Worm (Caenorhabditis elegans) whole organism, late embryonic: Measurements from ENCODE around the gene msp-57.

ENCODE experiments used
- C38D4.7 ChIP-seq: fragments of 200-800 bp; sonication (Bioruptor generic); optimal IDR thresholded peaks from 2 replicates; lab custom pipeline; 2018; ENCODE audit warnings: mild to moderate bottlenecking, missing genetic modification characterization, moderate library complexity, missing compliant biosample characterization
- F13H6.1 ChIP-seq: sonication (generic microtip); optimal IDR thresholded peaks from 2 replicates; lab custom pipeline; 2016; ENCODE audit warnings: missing genetic modification characterization, missing compliant biosample characterization
- K09A11.1 ChIP-seq: sonication (generic microtip); optimal IDR thresholded peaks from 2 replicates; lab custom pipeline; 2017; ENCODE audit warnings: antibody characterized with exemption, mild to moderate bottlenecking, missing genetic modification characterization, missing compliant biosample characterization; ENCODE audit not compliant: insufficient read depth
- T23F11.4 ChIP-seq: fragments of 200-800 bp; sonication (Bioruptor generic); optimal IDR thresholded peaks from 2 replicates; lab custom pipeline; 2018; ENCODE audit warnings: mild to moderate bottlenecking, missing genetic modification characterization, missing compliant biosample characterization
- Y22D7AL.16 ChIP-seq: sonication (generic microtip); optimal IDR thresholded peaks from 2 replicates; lab custom pipeline; 2016; ENCODE audit warnings: missing genetic modification characterization, missing compliant biosample characterization
- ceh-18 ChIP-seq: sonication (generic microtip); optimal IDR thresholded peaks from 2 replicates; lab custom pipeline; 2016; ENCODE audit warnings: missing genetic modification characterization, missing compliant biosample characterization
- ceh-2 ChIP-seq: sonication (generic microtip); optimal IDR thresholded peaks from 2 replicates; lab custom pipeline; 2016; ENCODE audit warnings: missing genotype, missing genetic modification characterization, missing compliant biosample characterization
- ceh-24 ChIP-seq: sonication (generic microtip); optimal IDR thresholded peaks from 2 replicates; lab custom pipeline; 2016; ENCODE audit warnings: mild to moderate bottlenecking, missing genetic modification characterization, missing compliant biosample characterization
- ceh-34 ChIP-seq: sonication (generic microtip); optimal IDR thresholded peaks from 2 replicates; lab custom pipeline; 2016; ENCODE audit warnings: mild to moderate bottlenecking, missing genetic modification characterization, missing compliant biosample characterization
- ceh-6 ChIP-seq: fragments of 200-800 bp; sonication (Bioruptor generic); optimal IDR thresholded peaks from 2 replicates; lab custom pipeline; 2018; ENCODE audit warnings: mild to moderate bottlenecking, missing genetic modification characterization, missing compliant biosample characterization
- dmd-4 ChIP-seq: sonication (generic microtip); optimal IDR thresholded peaks from 2 replicates; lab custom pipeline; 2016; ENCODE audit warnings: borderline replicate concordance, missing genetic modification characterization, missing compliant biosample characterization
- dve-1 ChIP-seq: sonication (generic microtip); optimal IDR thresholded peaks from 2 replicates; lab custom pipeline; 2017; ENCODE audit warnings: antibody characterized with exemption, mild to moderate bottlenecking, missing genetic modification characterization, missing compliant biosample characterization
- elt-2 ChIP-seq: sonication (generic microtip); optimal IDR thresholded peaks from 2 replicates; lab custom pipeline; 2016; ENCODE audit warnings: missing genetic modification reagents, missing genetic modification characterization, missing compliant biosample characterization
- eyg-1 ChIP-seq: sonication (generic microtip); optimal IDR thresholded peaks from 2 replicates; lab custom pipeline; 2016; ENCODE audit warnings: missing genotype, missing genetic modification characterization, missing compliant biosample characterization
- gmeb-2 ChIP-seq: sonication (generic microtip); optimal IDR thresholded peaks from 2 replicates; lab custom pipeline; 2016; ENCODE audit warnings: missing genetic modification characterization, inconsistent platforms, missing compliant biosample characterization
- hlh-13 ChIP-seq: fragments of 200-800 bp; sonication (Bioruptor generic); optimal IDR thresholded peaks from 2 replicates; lab custom pipeline; 2018; ENCODE audit warnings: mild to moderate bottlenecking, missing genetic modification characterization, missing compliant biosample characterization
- hlh-30 ChIP-seq: sonication (generic microtip); optimal IDR thresholded peaks from 2 replicates; lab custom pipeline; 2017; ENCODE audit warnings: antibody characterized with exemption, missing genetic modification characterization, missing compliant biosample characterization; ENCODE audit not compliant: insufficient read depth
- hlh-6 ChIP-seq: sonication (generic microtip); optimal IDR thresholded peaks from 2 replicates; lab custom pipeline; 2016; ENCODE audit warnings: missing genotype, missing genetic modification characterization, missing compliant biosample characterization
- hlh-8 ChIP-seq: sonication (generic microtip); optimal IDR thresholded peaks from 2 replicates; lab custom pipeline; 2016; ENCODE audit warnings: missing genotype, missing genetic modification characterization, missing compliant biosample characterization
- lim-6 ChIP-seq: sonication (generic microtip); optimal IDR thresholded peaks from 2 replicates; lab custom pipeline; 2016; ENCODE audit warnings: missing genetic modification characterization, missing compliant biosample characterization
- madf-2 ChIP-seq: sonication (generic microtip); optimal IDR thresholded peaks from 2 replicates; lab custom pipeline; 2017; ENCODE audit warnings: missing genetic modification characterization, missing compliant biosample characterization
- mec-3 ChIP-seq: sonication (generic microtip); optimal IDR thresholded peaks from 2 replicates; lab custom pipeline; 2016; ENCODE audit warnings: borderline replicate concordance, missing genetic modification characterization, missing compliant biosample characterization
- nhr-11 ChIP-seq: fragments of 150-350 bp; optimal IDR thresholded peaks from 2 replicates; lab custom pipeline; 2014; ENCODE audit warnings: missing biosample characterization, missing genetic modification characterization
- nhr-232 ChIP-seq: sonication (generic microtip); optimal IDR thresholded peaks from 2 replicates; lab custom pipeline; 2016; ENCODE audit warnings: missing genetic modification characterization, missing compliant biosample characterization
- npax-4 ChIP-seq: sonication (generic microtip); optimal IDR thresholded peaks from 2 replicates; lab custom pipeline; 2016; ENCODE audit warnings: missing genetic modification characterization, missing compliant biosample characterization
- pat-9 ChIP-seq: fragments of 200-800 bp; sonication (Bioruptor generic); optimal IDR thresholded peaks from 2 replicates; lab custom pipeline; 2018; ENCODE audit warnings: mild to moderate bottlenecking, missing genetic modification characterization, moderate library complexity, missing compliant biosample characterization
- pha-2 ChIP-seq: sonication (generic microtip); optimal IDR thresholded peaks from 2 replicates; lab custom pipeline; 2017; ENCODE audit warnings: mild to moderate bottlenecking, missing genetic modification characterization, missing compliant biosample characterization
- pha-4 ChIP-seq: fragments of 150-350 bp; optimal IDR thresholded peaks from 2 replicates; lab custom pipeline; 2018; ENCODE audit warnings: missing biosample characterization, missing genetic modification reagents, missing genetic modification characterization
- pros-1 ChIP-seq: fragments of 150-350 bp; optimal IDR thresholded peaks from 2 replicates; lab custom pipeline; 2014; ENCODE audit warnings: missing biosample characterization, missing genetic modification reagents, missing genetic modification characterization
- ref-2 ChIP-seq: sonication (generic microtip); optimal IDR thresholded peaks from 2 replicates; lab custom pipeline; 2016; ENCODE audit warnings: missing genetic modification characterization, missing compliant biosample characterization
- sdc-2 ChIP-seq: sonication (generic microtip); optimal IDR thresholded peaks from 2 replicates; lab custom pipeline; 2016; ENCODE audit warnings: missing genotype, missing genetic modification characterization, missing compliant biosample characterization
- sox-4 ChIP-seq: sonication (generic microtip); optimal IDR thresholded peaks from 2 replicates; lab custom pipeline; 2017; ENCODE audit warnings: mild to moderate bottlenecking, missing genetic modification characterization, inconsistent platforms, missing compliant biosample characterization
- syd-9 ChIP-seq: sonication (generic microtip); optimal IDR thresholded peaks from 2 replicates; lab custom pipeline; 2016; ENCODE audit warnings: mild to moderate bottlenecking, missing genetic modification characterization, moderate library complexity, missing compliant biosample characterization
- tbx-2 ChIP-seq: sonication (generic microtip); optimal IDR thresholded peaks from 2 replicates; lab custom pipeline; 2016; ENCODE audit warnings: missing genetic modification characterization, missing compliant biosample characterization
- tbx-7 ChIP-seq: sonication (generic microtip); optimal IDR thresholded peaks from 2 replicates; lab custom pipeline; 2016; ENCODE audit warnings: missing genotype, missing genetic modification characterization, missing compliant biosample characterization
- ttx-3 ChIP-seq: sonication (generic microtip); optimal IDR thresholded peaks from 2 replicates; lab custom pipeline; 2016; ENCODE audit warnings: missing genetic modification reagents, missing genetic modification characterization, missing compliant biosample characterization
- unc-42 ChIP-seq: sonication (generic microtip); optimal IDR thresholded peaks from 2 replicates; lab custom pipeline; 2016; ENCODE audit warnings: missing genotype, missing genetic modification characterization, missing compliant biosample characterization
- unc-55 ChIP-seq: sonication (generic microtip); optimal IDR thresholded peaks from 2 replicates; lab custom pipeline; 2017; ENCODE audit warnings: missing biosample characterization, missing genetic modification reagents, missing genetic modification characterization
- unc-86 ChIP-seq: sonication (generic microtip); optimal IDR thresholded peaks from 2 replicates; lab custom pipeline; 2016; ENCODE audit warnings: missing genetic modification characterization, missing compliant biosample characterization
- zip-5 ChIP-seq: sonication (generic microtip); optimal IDR thresholded peaks from 2 replicates; lab custom pipeline; 2016; ENCODE audit warnings: missing genetic modification characterization, missing compliant biosample characterization

msp-57 gene

ce11 chrIV:5109943-5110342 lies 47.6 kb downstream of the msp-57 start:
- TF ChIP-seq madf-2: no peak
- no peak for TF ChIP-seq tbx-2
- no peak for TF ChIP-seq T23F11.4 (GFP tag; lab: Kevin White, UChicago)
- TF ChIP-seq F13H6.1 (tag; lab: Kevin White, UChicago): no peak
- no peak for TF ChIP-seq unc-86 (tag; lab: Kevin White, UChicago)
- TF ChIP-seq sdc-2 (tag; lab: Kevin White, UChicago): no peak
- TF ChIP-seq lim-6 (tag; lab: Kevin White, UChicago): no peak
- no peak for TF ChIP-seq ceh-18 (tag; lab: Kevin White, UChicago)

- TF ChIP-seq pat-9 (tag; lab: Kevin White, UChicago): no peak
- no peak for TF ChIP-seq eyg-1 (tag; lab: Kevin White, UChicago)
- TF ChIP-seq Y22D7AL.16: no peak
- no peak for TF ChIP-seq sox-4 (tag; lab: Kevin White, UChicago)
- no peak for TF ChIP-seq gmeb-2 (tag; lab: Kevin White, UChicago)
- TF ChIP-seq syd-9: no peak
- TF ChIP-seq nhr-232: no peak
- TF ChIP-seq elt-2 (tag; lab: Kevin White, UChicago): no peak
- no peak for TF ChIP-seq npax-4 (tag; lab: Kevin White, UChicago)
- no peak for TF ChIP-seq madf-2
- no peak for TF ChIP-seq sdc-2 (tag; lab: Kevin White, UChicago)
- no peak for TF ChIP-seq pha-4 (tag; lab: Kevin White, UChicago)
- no peak for TF ChIP-seq dve-1 (tag; lab: Kevin White, UChicago)
- TF ChIP-seq dmd-4 (tag; lab: Kevin White, UChicago): no peak
- no peak for TF ChIP-seq zip-5 (tag; lab: Kevin White, UChicago)
- no peak for TF ChIP-seq ttx-3
- TF ChIP-seq hlh-6: no peak
Measured at ce11 chrIV:5110391-5110930, 48.1 kb downstream of the msp-57 start.

- TF ChIP-seq hlh-8 (tag; lab: Kevin White, UChicago) (no peak), pros-1 (tag; lab: Kevin White, UChicago) (no peak), mec-3 (tag; lab: Kevin White, UChicago) (no peak), unc-55 (GFP tag; lab: Kevin White, UChicago) (no peak), nhr-232 (no peak), K09A11.1 (tag; lab: Kevin White, UChicago) (no peak), lim-6 (tag; lab: Kevin White, UChicago) (no peak), ceh-6 (GFP tag; lab: Kevin White, UChicago) (no peak), ceh-2 (tag; lab: Kevin White, UChicago) (no peak), unc-42 (no peak), C38D4.7 (GFP tag; lab: Kevin White, UChicago) (no peak), pha-2 (no peak), hlh-30 (tag; lab: Kevin White, UChicago) (no peak), ceh-34 (tag; lab: Kevin White, UChicago) (no peak), ref-2 (no peak), ceh-24 (tag; lab: Kevin White, UChicago) (no peak), hlh-13 (GFP tag; lab: Kevin White, UChicago) (no peak), unc-86 (tag; lab: Kevin White, UChicago) (no peak), nhr-11 (no peak), tbx-7 (tag; lab: Kevin White, UChicago) (no peak)
Measured at ce11 chrIV:5111533-5111932, 49.2 kb downstream of the msp-57 start, which contains the start of gene AC7.3. Gene AC7.3 (plus strand): TSS chrIV:5111833.
